Fruit fly (Drosophila melanogaster) whole organism, embryonic: ENCODE results near the gene zf30C.

Source experiments
- CG1602 ChIP-seq: fragments of 200-800 bp; sonication (Bioruptor generic); optimal IDR thresholded peaks from 3 replicates; lab custom pipeline; 2016; ENCODE audit warnings: missing biosample characterization, missing genetic modification characterization
- CG30020 ChIP-seq: fragments of 200-800 bp; optimal IDR thresholded peaks from 2 replicates; lab custom pipeline; 2019; ENCODE audit warnings: missing biosample characterization, mild to moderate bottlenecking, missing genetic modification characterization, moderate library complexity
- CG7271 ChIP-seq: fragments of 200-800 bp; sonication (Bioruptor generic); optimal IDR thresholded peaks from 2 replicates; lab custom pipeline; 2018; ENCODE audit warnings: missing biosample characterization, mild to moderate bottlenecking, missing genetic modification characterization, moderate library complexity
- Dek ChIP-seq: fragments of 200-800 bp; sonication (Bioruptor generic); optimal IDR thresholded peaks from 3 replicates; lab custom pipeline; 2019; ENCODE audit warnings: missing biosample characterization, mild to moderate bottlenecking, missing genetic modification characterization, moderate library complexity
- Six4 ChIP-seq: fragments of 200-800 bp; sonication (Bioruptor generic); optimal IDR thresholded peaks from 2 replicates; lab custom pipeline; 2016; ENCODE audit warnings: missing biosample characterization, missing genetic modification characterization
- Xbp1 ChIP-seq: fragments of 200-800 bp; sonication (Bioruptor generic); optimal IDR thresholded peaks from 3 replicates; lab custom pipeline; 2016; ENCODE audit warnings: missing biosample characterization, mild to moderate bottlenecking, missing genetic modification characterization
- bsh ChIP-seq, 2 experiments: fragments of 200-800 bp; sonication (Bioruptor generic); optimal IDR thresholded peaks; 2 replicates each; lab custom pipeline; 2017 to 2018; ENCODE audit warnings: mild to moderate bottlenecking in 2 of 2, missing biosample characterization in 2 of 2, missing genetic modification characterization in 2 of 2, moderate library complexity in 1 of 2

DNA sequence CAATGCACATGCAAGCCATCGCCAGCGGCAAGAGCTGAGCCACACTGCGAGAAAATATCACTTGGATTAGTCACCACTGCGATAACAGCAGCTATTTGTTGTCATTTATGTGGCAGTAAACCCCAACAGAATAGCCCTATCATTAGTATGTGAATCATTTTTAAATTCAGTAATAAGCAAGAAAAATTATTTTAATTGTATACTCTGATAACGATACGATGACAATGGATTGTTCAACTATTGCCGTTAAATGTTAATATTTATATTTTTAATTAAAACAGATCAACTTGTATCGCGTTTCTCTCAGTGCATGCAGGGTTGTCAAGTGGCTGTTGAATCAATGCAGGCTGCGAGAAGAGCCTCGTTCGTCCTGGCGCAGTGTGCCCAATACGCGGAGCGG, 20.3 kb upstream of the zf30C start:
- TF ChIP-seq CG1602 (GFP tag; lab: Kevin White, UChicago) (no peak), Dek (no peak), Xbp1 (GFP tag; lab: Kevin White, UChicago) (peak; percentile 3), bsh (GFP tag; optimal IDR thresholded peaks at IDR 0.05; lab: Kevin White, UChicago) (no peak), CG7271 (no peak), CG30020 (no peak), Six4 (GFP tag; lab: Kevin White, UChicago) (no peak)
